Fruit fly (Drosophila melanogaster) whole organism, prepupa: ENCODE measurements around the gene CG13131.

Source experiments
- Blimp-1 ChIP-seq: fragments of 200-800 bp; sonication (Bioruptor generic); optimal IDR thresholded peaks from 3 replicates; lab custom pipeline; 2017; ENCODE audit warnings: missing biosample characterization, missing genetic modification characterization, mild to moderate bottlenecking, moderate library complexity, missing genetic modification reagents
- CG10669 ChIP-seq: fragments of 200-800 bp; sonication (Bioruptor generic); optimal IDR thresholded peaks from 3 replicates; lab custom pipeline; 2018; ENCODE audit warnings: missing biosample characterization, mild to moderate bottlenecking, missing genetic modification characterization, moderate library complexity
- CG11294 ChIP-seq: fragments of 200-800 bp; sonication (Bioruptor generic); IDR thresholded peaks from 2 replicates; pipeline ENCODE4 v1.3.6; 2022; ENCODE audit warnings: missing biosample characterization, missing genetic modification characterization
- CG11762 ChIP-seq: fragments of 200-800 bp; sonication (Bioruptor generic); optimal IDR thresholded peaks from 3 replicates; lab custom pipeline; 2016; ENCODE audit warnings: missing biosample characterization, missing genetic modification characterization; ENCODE audit not compliant: insufficient read depth
- CG15336 ChIP-seq: fragments of 200-800 bp; sonication (Bioruptor generic); IDR thresholded peaks from 2 replicates; pipeline ENCODE4 v1.3.6; 2022; ENCODE audit warnings: missing biosample characterization, missing genetic modification characterization
- CG1621 ChIP-seq: fragments of 200-800 bp; sonication (Bioruptor generic); optimal IDR thresholded peaks from 3 replicates; lab custom pipeline; 2018; ENCODE audit warnings: missing biosample characterization, mild to moderate bottlenecking, missing genetic modification characterization
- CG3032 ChIP-seq: fragments of 200-800 bp; optimal IDR thresholded peaks from 2 replicates; lab custom pipeline; 2019; ENCODE audit warnings: missing biosample characterization, mild to moderate bottlenecking, missing genetic modification characterization, moderate library complexity
- CG34406 ChIP-seq: fragments of 200-800 bp; sonication (Bioruptor generic); optimal IDR thresholded peaks from 3 replicates; lab custom pipeline; 2016; ENCODE audit warnings: missing biosample characterization, missing genetic modification characterization
- CG3919 ChIP-seq: fragments of 200-800 bp; sonication (Bioruptor generic); optimal IDR thresholded peaks from 3 replicates; lab custom pipeline; 2016; ENCODE audit warnings: missing biosample characterization, missing genetic modification characterization
- CG4318 ChIP-seq: fragments of 200-800 bp; sonication (Bioruptor generic); optimal IDR thresholded peaks from 3 replicates; lab custom pipeline; 2017; ENCODE audit warnings: missing biosample characterization, mild to moderate bottlenecking, missing genetic modification characterization
- CG6163 ChIP-seq: fragments of 200-800 bp; sonication (Bioruptor generic); IDR thresholded peaks from 3 replicates; pipeline ENCODE4 v1.3.6; 2022; ENCODE audit warnings: missing biosample characterization, missing genetic modification characterization
- CG6276 ChIP-seq: fragments of 200-800 bp; sonication (Bioruptor generic); optimal IDR thresholded peaks from 2 replicates; lab custom pipeline; 2017; ENCODE audit warnings: missing biosample characterization, mild to moderate bottlenecking, missing genetic modification characterization
- CG6792 ChIP-seq: fragments of 200-800 bp; sonication (Bioruptor generic); optimal IDR thresholded peaks from 3 replicates; lab custom pipeline; 2016; ENCODE audit warnings: missing biosample characterization, missing genetic modification characterization
- CG6808 ChIP-seq: fragments of 200-800 bp; sonication (Bioruptor generic); optimal IDR thresholded peaks from 3 replicates; lab custom pipeline; 2017; ENCODE audit warnings: missing biosample characterization, missing genetic modification characterization, mild to moderate bottlenecking, moderate library complexity, missing genetic modification reagents
- CG6854 ChIP-seq: fragments of 200-800 bp; sonication (Bioruptor generic); optimal IDR thresholded peaks from 2 replicates; lab custom pipeline; 2017; ENCODE audit warnings: missing biosample characterization, mild to moderate bottlenecking, missing genetic modification characterization
- CG7368 ChIP-seq: fragments of 200-800 bp; sonication (Bioruptor generic); optimal IDR thresholded peaks from 3 replicates; lab custom pipeline; 2016; ENCODE audit warnings: missing biosample characterization, missing genetic modification characterization
- CG8119 ChIP-seq: fragments of 200-800 bp; sonication (Bioruptor generic); IDR thresholded peaks from 3 replicates; pipeline ENCODE4 v1.3.6; 2022; ENCODE audit warnings: missing biosample characterization, missing genetic modification characterization
- CG8319 ChIP-seq: fragments of 200-800 bp; sonication (Bioruptor generic); optimal IDR thresholded peaks from 3 replicates; lab custom pipeline; 2016; ENCODE audit warnings: missing biosample characterization, missing genetic modification characterization
- CG8632 ChIP-seq: fragments of 200-800 bp; sonication (Bioruptor generic); optimal IDR thresholded peaks from 3 replicates; lab custom pipeline; 2016; ENCODE audit warnings: missing biosample characterization, missing genetic modification characterization
- CG9139 ChIP-seq: fragments of 200-800 bp; sonication (Bioruptor generic); optimal IDR thresholded peaks from 3 replicates; lab custom pipeline; 2017; ENCODE audit warnings: missing biosample characterization, mild to moderate bottlenecking, missing genetic modification characterization
- Eip75B ChIP-seq: fragments of 200-800 bp; sonication (Bioruptor generic); optimal IDR thresholded peaks from 3 replicates; lab custom pipeline; 2016; ENCODE audit warnings: missing biosample characterization, missing genetic modification characterization
- Eip78C ChIP-seq: fragments of 200-800 bp; sonication (Bioruptor generic); peaks from one replicate; lab custom pipeline; 2016; ENCODE audit warnings: missing biosample characterization, missing genetic modification characterization
- Ets21C ChIP-seq: fragments of 200-800 bp; sonication (Bioruptor generic); optimal IDR thresholded peaks from 3 replicates; lab custom pipeline; 2016; ENCODE audit warnings: missing biosample characterization, missing genetic modification characterization
- Gug ChIP-seq: fragments of 200-800 bp; sonication (Bioruptor generic); IDR thresholded peaks from 2 replicates; pipeline ENCODE4 v1.3.6; 2022; ENCODE audit warnings: missing biosample characterization, missing genetic modification characterization
- Hr39 ChIP-seq: fragments of 200-800 bp; sonication (Bioruptor generic); optimal IDR thresholded peaks from 2 replicates; lab custom pipeline; 2016; ENCODE audit warnings: missing biosample characterization, missing genetic modification characterization
- Hr4 ChIP-seq: fragments of 200-800 bp; sonication (Bioruptor generic); optimal IDR thresholded peaks from 3 replicates; lab custom pipeline; 2016; ENCODE audit warnings: missing biosample characterization, missing genetic modification characterization
- Lpt ChIP-seq: fragments of 200-800 bp; sonication (Bioruptor generic); optimal IDR thresholded peaks from 3 replicates; lab custom pipeline; 2016; ENCODE audit warnings: missing biosample characterization, missing genetic modification characterization
- Met ChIP-seq: fragments of 200-800 bp; sonication (Bioruptor generic); optimal IDR thresholded peaks from 3 replicates; lab custom pipeline; 2016; ENCODE audit warnings: missing biosample characterization, missing genetic modification characterization
- OdsH ChIP-seq: fragments of 200-800 bp; sonication (Bioruptor generic); optimal IDR thresholded peaks from 3 replicates; lab custom pipeline; 2016; ENCODE audit warnings: missing biosample characterization, missing genetic modification characterization
- Sox14 ChIP-seq: fragments of 200-800 bp; sonication (Bioruptor generic); optimal IDR thresholded peaks from 3 replicates; lab custom pipeline; 2016; ENCODE audit warnings: missing biosample characterization, missing genetic modification characterization
- Sox15 ChIP-seq: fragments of 200-800 bp; sonication (Bioruptor generic); optimal IDR thresholded peaks from 3 replicates; lab custom pipeline; 2016; ENCODE audit warnings: missing biosample characterization, missing genetic modification characterization
- achi ChIP-seq: fragments of 200-800 bp; sonication (Bioruptor generic); optimal IDR thresholded peaks from 3 replicates; lab custom pipeline; 2016; ENCODE audit warnings: missing biosample characterization, missing genetic modification characterization
- acj6 ChIP-seq: fragments of 200-800 bp; sonication (Bioruptor generic); optimal IDR thresholded peaks from 3 replicates; lab custom pipeline; 2016; ENCODE audit warnings: missing biosample characterization, missing genetic modification characterization
- dsx ChIP-seq: fragments of 200-800 bp; optimal IDR thresholded peaks from 3 replicates; lab custom pipeline; 2019; ENCODE audit warnings: missing biosample characterization, mild to moderate bottlenecking, missing genetic modification characterization, moderate library complexity; ENCODE audit not compliant: poor library complexity, severe bottlenecking
- esn ChIP-seq: fragments of 200-800 bp; sonication (Bioruptor generic); optimal IDR thresholded peaks from 2 replicates; lab custom pipeline; 2016; ENCODE audit warnings: missing biosample characterization, mild to moderate bottlenecking, missing genetic modification characterization, moderate library complexity
- fd59A ChIP-seq: fragments of 200-800 bp; sonication (Bioruptor generic); optimal IDR thresholded peaks from 2 replicates; lab custom pipeline; 2017; ENCODE audit warnings: missing biosample characterization, mild to moderate bottlenecking, missing genetic modification characterization, missing genetic modification reagents
- fkh ChIP-seq: fragments of 200-800 bp; sonication (Bioruptor generic); optimal IDR thresholded peaks from 3 replicates; lab custom pipeline; 2017; ENCODE audit warnings: missing biosample characterization, mild to moderate bottlenecking, missing genetic modification characterization, moderate library complexity
- lz ChIP-seq: fragments of 200-800 bp; sonication (Bioruptor generic); optimal IDR thresholded peaks from 3 replicates; lab custom pipeline; 2016; ENCODE audit warnings: missing biosample characterization, missing genetic modification characterization
- net ChIP-seq: fragments of 200-800 bp; sonication (Bioruptor generic); optimal IDR thresholded peaks from 3 replicates; lab custom pipeline; 2016; ENCODE audit warnings: missing biosample characterization, missing genetic modification characterization
- salr ChIP-seq, 2 experiments: fragments of 200-800 bp; sonication (Bioruptor generic); optimal IDR thresholded peaks; 3 replicates each; lab custom pipeline; 2016 to 2018; ENCODE audit warnings: missing biosample characterization in 2 of 2, missing genetic modification characterization in 2 of 2, mild to moderate bottlenecking in 1 of 2
- ss ChIP-seq, 2 experiments: fragments of 200-800 bp; sonication (Bioruptor generic); optimal IDR thresholded peaks; 2 replicates in 1 of 2; 3 replicates in 1 of 2; lab custom pipeline; 2017 to 2018; ENCODE audit warnings: mild to moderate bottlenecking in 2 of 2, missing biosample characterization in 2 of 2, missing genetic modification characterization in 2 of 2, moderate library complexity in 1 of 2
- svp ChIP-seq: fragments of 200-800 bp; sonication (Bioruptor generic); peaks from one replicate; lab custom pipeline; 2016; ENCODE audit warnings: missing biosample characterization, missing genetic modification characterization
- topi ChIP-seq: fragments of 200-800 bp; sonication (Bioruptor generic); optimal IDR thresholded peaks from 3 replicates; lab custom pipeline; 2016; ENCODE audit warnings: missing biosample characterization, missing genetic modification characterization

The CG13131 gene

dm6 chr2L:10033410-10033809 is 16.1 kb upstream of the CG13131 start (continued):
- no peak for TF ChIP-seq CG8119
- peak; percentile 12 for TF ChIP-seq CG4318 (GFP tag; lab: Kevin White, UChicago)
- TF ChIP-seq CG6163 (GFP tag; lab: Robert Waterston, UW): no peak; the same call in 2 of the 3 replicates
- no peak for TF ChIP-seq Met
- no peak for TF ChIP-seq CG6792 (GFP tag; lab: Kevin White, UChicago)
- TF ChIP-seq Sox15 (GFP tag; lab: Kevin White, UChicago): no peak
- no peak for TF ChIP-seq CG34406 (GFP tag; lab: Kevin White, UChicago)
- TF ChIP-seq CG3032 (tag; lab: Kevin White, UChicago): no peak
- no peak for TF ChIP-seq Hr4
- peak; percentile 37 for TF ChIP-seq svp
- TF ChIP-seq topi (GFP tag; lab: Kevin White, UChicago): no peak
- TF ChIP-seq CG3919 (GFP tag; lab: Kevin White, UChicago): no peak
- TF ChIP-seq Hr39 (GFP tag; lab: Kevin White, UChicago): no peak
- TF ChIP-seq Eip78C (GFP tag; lab: Kevin White, UChicago): no peak
- TF ChIP-seq lz (GFP tag; lab: Kevin White, UChicago): no peak
- TF ChIP-seq OdsH (GFP tag; lab: Kevin White, UChicago): peak; percentile 19
- TF ChIP-seq CG7368 (GFP tag; lab: Kevin White, UChicago): no peak
- no peak for TF ChIP-seq CG11762
- TF ChIP-seq fkh: no peak
- peak; percentile 42; the same call in 1 of the 2 replicates for TF ChIP-seq CG15336 (GFP tag; lab: Robert Waterston, UW)
- no peak for TF ChIP-seq dsx (GFP tag; lab: Kevin White, UChicago)
- TF ChIP-seq CG8319 (GFP tag; lab: Kevin White, UChicago): no peak
- TF ChIP-seq esn (GFP tag; lab: Kevin White, UChicago): no peak
- no peak for TF ChIP-seq CG9139 (GFP tag; lab: Kevin White, UChicago)
- TF ChIP-seq Ets21C (GFP tag; lab: Kevin White, UChicago): no peak
- peak; percentile 12 for TF ChIP-seq Sox14
- peak; percentile 43; the same call in 1 of the 2 replicates for TF ChIP-seq CG11294 (GFP tag; lab: Robert Waterston, UW)
- no peak for TF ChIP-seq CG6276
- peak; percentile 13 for TF ChIP-seq CG10669 (GFP tag; lab: Kevin White, UChicago)
- no peak for TF ChIP-seq CG8632 (GFP tag; lab: Kevin White, UChicago)
- TF ChIP-seq CG1621 (tag; lab: Kevin White, UChicago): no peak

dm6 chr2L:10032415-10032814 is 15.2 kb upstream of the CG13131 start, which contains the start of gene obst-B:
Gene obst-B, plus strand, starts transcription at chr2L:10032690.
- TF ChIP-seq CG1621 (tag; lab: Kevin White, UChicago): peak; percentile 2
- no peak for TF ChIP-seq Blimp-1 (GFP tag; lab: Kevin White, UChicago)
- peak in 1 of 2 experiments; percentile 4 for TF ChIP-seq ss (GFP tag; optimal IDR thresholded peaks at IDR 0.05; lab: Kevin White, UChicago)
- peak; percentile 21 for TF ChIP-seq net
- 0 out of 2 replicates have a peak, but pooled peaks have one; percentile 21 for TF ChIP-seq CG15336 (GFP tag; lab: Robert Waterston, UW)

- TF ChIP-seq fd59A (GFP tag; lab: Kevin White, UChicago) (no peak), achi (no peak), Eip75B (GFP tag; lab: Kevin White, UChicago) (no peak), CG6854 (GFP tag; lab: Kevin White, UChicago) (no peak), dsx (GFP tag; lab: Kevin White, UChicago) (no peak), Lpt (GFP tag; lab: Kevin White, UChicago) (no peak), OdsH (GFP tag; lab: Kevin White, UChicago) (no peak), topi (GFP tag; lab: Kevin White, UChicago) (no peak), esn (GFP tag; lab: Kevin White, UChicago) (no peak), CG6808 (GFP tag; lab: Kevin White, UChicago) (no peak), fkh (no peak), Gug (GFP tag; lab: Robert Waterston, UW) (no peak), salr (GFP tag; optimal IDR thresholded peaks at IDR 0.05; lab: Kevin White, UChicago) (no peak), ss (GFP tag; optimal IDR thresholded peaks at IDR 0.05; lab: Kevin White, UChicago) (no peak), acj6 (GFP tag; lab: Kevin White, UChicago) (no peak)
These were observed 9.1 kb upstream of the CG13131 start, which contains the start of gene CG13127 for dm6 chr2L:10026376-10026775. Gene CG13127, plus strand, starts transcription at chr2L:10026676.
